Worm (Caenorhabditis elegans): ENCODE data around the gene C16E9.1.

- TF ChIP-seq nfya-1 (tag; optimal IDR thresholded peaks at IDR 0.05) (no peak), F13H6.1 (tag; optimal IDR thresholded peaks at IDR 0.05) (no peak), ceh-18 (tag; optimal IDR thresholded peaks at IDR 0.05) (no peak), ceh-24 (tag; optimal IDR thresholded peaks at IDR 0.05) (no peak), ets-4 (tag; optimal IDR thresholded peaks at IDR 0.05) (no peak), dmd-4 (tag; optimal IDR thresholded peaks at IDR 0.05; ENCODE audit: borderline replicate concordance) (no peak), nhr-11 (tag; optimal IDR thresholded peaks at IDR 0.05) (no peak), ama-1 (optimal IDR thresholded peaks at IDR 0.05) (no peak), ceh-34 (tag; optimal IDR thresholded peaks at IDR 0.05) (no peak), pqm-1 (tag; optimal IDR thresholded peaks at IDR 0.05) (no peak), ceh-22 (tag; optimal IDR thresholded peaks at IDR 0.05) (no peak)
These were observed 15.6 kb upstream of the C16E9.1 start, which contains the start of gene otpl-3 for ce11 chrX:6924461-6924860.

Measured in whole organism, late embryonic.